Worm (Caenorhabditis elegans) whole organism, L4/young adult: ENCODE data around the gene C24D10.49.
"Not testable (repeated sequence)": the region's sequence is repeated elsewhere in the genome, so short reads cannot be mapped to it uniquely, and the experiment has no call there.

ENCODE experiments used
- W03F9.2 ChIP-seq: fragments of 150-350 bp; optimal IDR thresholded peaks from 2 replicates; lab custom pipeline; 2014; ENCODE audit warnings: missing biosample characterization, missing genetic modification characterization
- dao-5 ChIP-seq: sonication (generic microtip); optimal IDR thresholded peaks from 2 replicates; lab custom pipeline; 2016; ENCODE audit warnings: missing genotype, missing genetic modification characterization, moderate library complexity, missing compliant biosample characterization
- him-1 ChIP-seq: sonication (generic microtip); optimal IDR thresholded peaks from 2 replicates; lab custom pipeline; 2016; ENCODE audit warnings: missing genotype, missing genetic modification reagents, missing genetic modification characterization, missing compliant biosample characterization

The C24D10.49 gene

DNA sequence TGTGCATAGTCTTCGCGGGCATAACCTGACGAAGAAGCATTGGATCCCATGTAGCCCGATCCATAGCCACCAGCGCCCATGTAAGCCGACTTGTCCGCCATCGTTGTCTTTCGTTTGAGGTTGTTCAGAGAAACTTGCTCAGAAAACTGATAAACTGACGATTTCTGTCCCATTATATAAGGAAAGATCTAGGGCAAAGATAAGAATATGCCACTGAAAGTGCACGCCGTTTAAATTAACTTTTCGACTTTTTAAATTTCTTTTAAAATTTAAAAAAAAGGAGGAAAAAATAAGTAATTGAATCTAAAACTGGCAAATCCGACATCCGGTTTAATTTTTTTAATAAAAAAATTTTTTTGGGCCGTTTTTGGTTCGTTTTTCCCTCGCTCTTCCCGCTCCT lies 8.5 kb upstream of the C24D10.49 start, which contains the start of gene nspd-6:
Gene nspd-6, minus strand, starts transcription at position 101 of the 400 bp plus-strand sequence.
- TF ChIP-seq him-1 (tag; lab: Kevin White, UChicago); dao-5; W03F9.2 (tag; lab: Kevin White, UChicago): not testable (repeated sequence)

DNA sequence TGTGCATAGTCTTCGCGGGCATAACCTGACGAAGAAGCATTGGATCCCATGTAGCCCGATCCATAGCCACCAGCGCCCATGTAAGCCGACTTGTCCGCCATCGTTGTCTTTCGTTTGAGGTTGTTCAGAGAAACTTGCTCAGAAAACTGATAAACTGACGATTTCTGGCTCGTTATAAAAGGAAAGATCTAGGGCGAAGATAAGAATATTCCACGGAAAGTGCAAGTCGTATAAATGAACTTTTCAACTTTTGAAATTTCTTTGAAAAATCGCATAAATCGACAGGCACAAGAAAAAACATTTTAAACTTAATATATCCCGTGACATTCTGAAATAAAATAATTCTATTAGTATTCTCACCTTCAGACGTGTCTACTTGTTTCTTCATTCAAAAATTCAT lies 5.8 kb upstream of the C24D10.49 start, which contains the start of the genes nspd-3 and C24D10.2:
Gene nspd-3, minus strand, starts transcription at position 101 of the 400 bp plus-strand sequence.
Gene C24D10.2, plus strand, starts transcription at position 399 of the 400 bp plus-strand sequence.
- not testable (repeated sequence) for TF ChIP-seq W03F9.2 (tag; lab: Kevin White, UChicago); dao-5; him-1 (tag; lab: Kevin White, UChicago)

DNA sequence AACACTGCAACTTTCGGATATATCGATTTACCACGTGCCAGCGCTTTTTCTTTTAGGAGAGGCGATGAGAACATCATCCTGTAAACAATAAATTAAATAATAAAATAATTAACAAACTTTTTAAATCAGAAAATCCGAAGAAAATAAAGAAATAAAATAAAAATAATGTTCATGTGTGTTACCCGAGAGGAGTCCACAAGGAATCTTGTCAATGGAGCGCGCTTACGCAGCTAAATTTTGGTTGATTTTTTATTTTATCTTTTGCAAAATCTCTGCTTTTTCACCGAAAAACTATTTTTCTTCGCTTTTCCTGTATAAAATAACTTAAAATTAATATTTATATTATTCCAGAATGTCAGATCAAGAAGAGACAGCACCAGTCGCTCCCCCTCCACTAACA lies 3.0 kb upstream of the C24D10.49 start, which contains the start of the genes C24D10.6 and C24D10.4:
Gene C24D10.6, minus strand, starts transcription at position 78 of the 400 bp plus-strand sequence.
Gene C24D10.4, plus strand, starts transcription at position 352 of the 400 bp plus-strand sequence.
- TF ChIP-seq W03F9.2 (tag; lab: Kevin White, UChicago) = peak; percentile 19
- TF ChIP-seq dao-5 = no peak
- no peak for TF ChIP-seq him-1 (tag; lab: Kevin White, UChicago)

DNA sequence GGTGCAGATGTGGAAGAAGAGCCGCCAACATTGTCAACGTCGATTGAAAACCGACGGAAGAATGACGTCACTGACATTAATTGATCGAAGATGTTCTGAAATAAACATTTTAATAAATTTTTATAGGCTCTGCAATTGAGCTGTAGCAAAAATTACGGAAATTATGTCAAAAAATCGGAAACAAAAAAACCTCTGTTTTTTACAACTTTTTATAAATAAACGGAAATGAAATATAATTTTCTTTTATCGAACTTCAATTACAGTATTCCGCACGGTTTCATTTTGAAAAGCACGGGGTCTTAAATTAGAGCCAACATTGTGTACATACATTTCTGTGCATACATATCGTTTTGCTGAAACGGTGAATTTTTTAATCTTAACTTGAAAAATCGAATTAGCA lies 4.7 kb downstream of the C24D10.49 start, which contains the start of gene soc-2:
Gene soc-2, minus strand, starts transcription at position 101 of the 400 bp plus-strand sequence.
- TF ChIP-seq dao-5 (no peak), him-1 (tag; lab: Kevin White, UChicago) (no peak), W03F9.2 (tag; lab: Kevin White, UChicago) (no peak)

DNA sequence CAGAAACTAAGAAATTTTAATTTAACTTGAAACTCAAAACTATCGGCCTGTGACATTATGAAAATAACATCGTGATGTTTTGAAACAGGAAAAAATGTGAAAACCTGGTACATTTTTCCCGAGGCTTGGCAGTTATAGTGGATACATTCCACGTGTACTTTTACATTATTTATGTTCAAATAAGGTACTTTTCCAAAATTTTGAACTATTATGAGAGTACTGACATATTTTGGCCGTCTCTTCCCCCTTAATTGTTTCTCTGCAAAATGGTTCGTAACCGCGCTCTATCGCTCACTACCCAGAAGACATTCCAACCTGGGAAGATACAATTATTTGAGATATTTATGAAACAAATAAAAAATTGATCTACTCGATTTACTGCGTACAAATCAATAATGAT lies 7.3 kb downstream of the C24D10.49 start, which contains the start of gene C24D10.5:
Gene C24D10.5, plus strand, starts transcription at position 301 of the 400 bp plus-strand sequence.
- TF ChIP-seq him-1 (tag; lab: Kevin White, UChicago) (no peak), W03F9.2 (tag; lab: Kevin White, UChicago) (no peak), dao-5 (no peak)

DNA sequence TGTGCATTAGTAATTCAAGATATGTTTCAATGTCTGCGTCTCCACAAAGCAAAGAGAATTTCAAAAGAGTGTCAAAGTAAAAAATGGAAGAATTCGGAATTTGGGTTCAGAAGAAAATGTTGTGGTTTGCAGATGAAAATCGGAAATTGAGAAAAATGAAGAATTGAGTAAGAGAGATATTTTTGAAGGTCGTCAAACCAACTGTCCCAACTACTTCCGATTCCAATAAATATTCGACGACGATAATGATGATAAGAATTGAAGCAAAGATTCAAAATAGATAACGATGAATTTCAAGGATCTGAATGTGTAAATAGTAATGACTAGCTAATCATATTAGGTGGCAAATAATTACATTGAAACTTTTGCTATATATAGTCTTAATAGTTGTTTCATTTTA lies 17.2 kb downstream of the C24D10.49 start:
- TF ChIP-seq dao-5 (no peak), W03F9.2 (tag; lab: Kevin White, UChicago) (no peak), him-1 (tag; lab: Kevin White, UChicago) (no peak)

DNA sequence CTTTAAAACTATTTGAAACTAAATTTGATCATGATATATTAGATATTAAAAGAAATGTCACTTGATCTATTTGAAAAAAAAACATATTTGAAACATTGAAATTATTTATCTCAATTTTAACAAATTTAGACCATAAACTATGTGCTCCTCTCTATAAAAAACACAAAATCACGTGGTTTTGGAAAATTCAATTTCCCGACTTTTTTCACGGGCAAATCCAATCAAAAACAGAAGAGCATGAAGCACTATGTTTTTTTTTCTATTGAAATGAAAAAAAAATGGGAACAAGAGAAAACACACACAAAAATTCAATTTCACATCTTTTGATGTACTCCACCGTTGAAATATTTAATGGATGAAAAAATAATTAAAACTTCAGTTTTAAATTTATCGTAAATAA lies 17.9 kb downstream of the C24D10.49 start:
- TF ChIP-seq dao-5 (no peak), him-1 (tag; lab: Kevin White, UChicago) (no peak), W03F9.2 (tag; lab: Kevin White, UChicago) (no peak)

DNA sequence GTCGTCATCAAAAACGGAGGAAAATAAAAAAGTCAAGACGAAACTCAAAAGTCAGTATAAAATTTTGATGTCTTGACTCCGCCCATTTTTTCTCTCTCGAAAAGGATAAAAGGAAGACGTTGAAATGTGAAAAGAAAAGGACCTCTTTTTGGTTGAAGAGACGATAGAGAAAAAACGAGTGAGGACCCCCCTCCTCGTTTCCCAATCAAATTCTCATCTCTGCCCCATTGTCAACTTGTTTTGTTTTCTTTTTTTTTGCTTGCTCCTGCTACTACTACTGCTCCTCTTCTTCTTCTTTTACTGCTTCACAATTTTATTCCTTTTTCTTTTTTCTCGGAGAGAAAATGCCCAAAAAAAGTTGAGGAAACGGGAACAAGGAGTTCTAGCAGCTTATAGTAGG lies 19.3 kb downstream of the C24D10.49 start:
- TF ChIP-seq W03F9.2 (tag; lab: Kevin White, UChicago) = no peak
- peak; percentile 11 for TF ChIP-seq him-1 (tag; lab: Kevin White, UChicago)
- no peak for TF ChIP-seq dao-5

DNA sequence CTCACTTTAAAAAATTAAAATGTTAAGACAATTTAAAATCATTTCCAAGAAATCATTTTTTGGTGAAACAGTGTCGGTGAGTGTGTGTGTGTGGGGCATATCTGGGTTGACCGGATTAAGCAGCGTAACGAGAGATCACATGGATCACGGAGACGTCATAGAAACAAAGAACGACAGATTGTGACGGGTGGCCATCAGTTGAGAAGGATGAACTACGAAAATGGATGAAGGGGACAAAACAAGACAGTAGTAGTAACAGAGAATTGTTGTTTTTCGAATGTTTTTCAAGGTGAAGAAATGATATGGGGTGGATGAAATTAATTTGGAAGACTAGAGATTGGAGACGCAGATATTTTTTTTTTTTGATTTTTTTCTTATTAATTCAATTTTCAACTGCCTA lies 20.6 kb downstream of the C24D10.49 start:
- TF ChIP-seq dao-5 (no peak), W03F9.2 (tag; lab: Kevin White, UChicago) (no peak), him-1 (tag; lab: Kevin White, UChicago) (no peak)

DNA sequence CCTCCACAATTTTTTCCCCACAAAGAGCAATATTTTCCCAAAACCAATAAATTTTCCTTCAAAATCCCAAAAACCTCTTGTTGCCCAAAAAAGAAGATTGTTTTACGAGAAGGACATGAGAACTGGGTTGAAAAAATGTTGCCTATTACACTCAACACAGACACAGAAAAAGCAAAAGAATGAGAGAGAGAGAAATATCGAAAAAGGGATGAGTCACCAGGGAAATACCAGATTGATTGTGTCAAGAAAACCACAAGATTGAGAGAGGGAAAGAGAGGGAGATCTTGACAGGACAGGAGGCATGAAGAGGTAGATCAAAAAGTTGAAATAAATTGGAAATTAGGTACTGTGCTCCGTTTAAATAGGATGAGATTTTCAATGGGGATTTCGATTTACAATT lies 22.3 kb downstream of the C24D10.49 start:
- TF ChIP-seq W03F9.2 (tag; lab: Kevin White, UChicago) (no peak), dao-5 (no peak), him-1 (tag; lab: Kevin White, UChicago) (no peak)

DNA sequence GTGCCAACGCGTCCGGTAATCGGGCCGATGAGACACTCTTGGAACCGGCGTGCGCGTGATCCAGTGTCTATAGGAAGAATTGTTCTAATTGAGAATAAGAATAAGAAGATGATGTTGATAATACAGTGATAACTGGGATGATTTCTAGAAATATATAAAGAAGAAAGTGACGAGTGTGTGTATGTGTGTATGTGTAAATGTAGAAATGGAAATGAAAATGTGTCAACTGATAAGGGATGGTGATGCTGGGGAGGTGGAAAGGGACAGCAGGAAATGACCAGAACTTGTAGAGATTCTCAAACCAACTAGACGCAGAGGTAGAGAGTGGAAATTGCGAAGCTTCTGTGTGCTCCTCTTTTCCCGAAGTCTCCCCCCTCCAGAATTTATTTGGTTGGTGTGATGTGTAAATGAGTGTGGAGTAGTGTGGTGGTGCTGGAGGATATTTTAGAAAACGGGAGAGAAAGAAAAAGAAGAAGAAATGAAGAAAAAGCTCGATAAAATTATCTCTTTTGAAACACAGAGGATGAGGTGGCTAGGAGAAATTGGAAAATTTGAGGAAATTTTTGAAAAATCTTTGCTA lies 23.2 kb downstream of the C24D10.49 start:
- TF ChIP-seq dao-5 (no peak), him-1 (tag; lab: Kevin White, UChicago) (no peak), W03F9.2 (tag; lab: Kevin White, UChicago) (no peak)

DNA sequence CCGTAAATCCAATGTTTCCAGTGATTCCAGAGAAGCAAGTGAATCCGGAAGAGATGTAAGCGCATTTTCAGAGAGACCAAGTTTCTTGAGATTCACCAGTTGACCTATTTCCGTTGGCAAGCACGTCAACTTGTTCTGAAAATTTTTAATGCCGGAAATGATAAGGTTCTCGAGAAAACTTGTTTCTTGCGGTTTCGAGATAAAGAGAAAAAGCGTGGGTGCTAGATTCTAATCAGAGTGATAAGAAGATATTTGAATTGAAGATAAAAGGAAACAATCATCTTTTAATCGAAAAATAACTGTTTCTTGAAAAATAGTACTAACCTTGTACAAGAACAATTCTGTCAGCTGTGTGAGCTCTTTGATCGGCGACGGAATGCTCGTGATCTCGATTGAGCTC lies 25.3 kb downstream of the C24D10.49 start:
- TF ChIP-seq W03F9.2 (tag; lab: Kevin White, UChicago) (no peak), him-1 (tag; lab: Kevin White, UChicago) (no peak)

DNA sequence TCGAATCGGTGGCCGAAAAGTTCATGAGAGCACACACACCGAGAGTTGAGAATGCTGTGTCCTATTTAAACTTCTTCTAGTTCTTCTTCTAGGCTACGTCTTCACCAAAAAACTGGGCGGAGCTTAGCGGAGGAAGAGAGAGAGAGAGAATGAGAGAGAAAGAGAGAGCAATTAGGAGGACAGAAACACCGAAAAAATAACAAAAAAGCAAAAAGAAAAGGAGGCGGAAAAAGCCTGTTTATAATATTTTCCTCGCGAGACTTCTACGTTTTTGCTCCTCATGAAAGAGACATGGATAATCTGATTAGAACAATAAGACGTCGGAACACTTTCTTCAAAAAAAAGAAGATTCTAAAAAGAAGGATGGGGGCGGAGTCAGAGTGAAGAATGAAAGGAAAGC lies 35.1 kb downstream of the C24D10.49 start, which contains the start of gene tkr-3:
Gene tkr-3, minus strand, starts transcription at position 101 of the 400 bp plus-strand sequence.
- TF ChIP-seq dao-5 (no peak), him-1 (tag; lab: Kevin White, UChicago) (no peak), W03F9.2 (tag; lab: Kevin White, UChicago) (no peak)

DNA sequence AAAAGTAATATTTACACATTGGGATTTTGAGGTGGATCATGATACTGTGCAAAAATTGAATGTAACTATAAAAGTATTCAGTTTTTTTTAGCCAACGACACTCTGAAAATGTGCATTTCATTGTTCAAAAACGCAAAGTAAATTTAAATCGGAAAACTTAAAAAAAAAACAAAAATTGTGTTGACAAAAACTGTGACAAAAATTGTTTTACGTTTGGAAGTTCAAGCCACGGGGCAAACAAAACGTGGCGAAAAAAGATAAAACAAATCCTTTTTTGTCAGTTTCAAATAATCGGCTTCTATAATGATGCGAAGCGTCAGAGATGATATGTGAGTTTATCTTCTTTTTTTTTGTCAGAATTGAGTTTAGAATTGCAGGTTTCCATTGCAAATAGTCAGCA lies 45.6 kb downstream of the C24D10.49 start, which contains the start of gene AC7.3:
Gene AC7.3, plus strand, starts transcription at position 301 of the 400 bp plus-strand sequence.
- no peak for TF ChIP-seq him-1 (tag; lab: Kevin White, UChicago)
